Worm (Caenorhabditis elegans) whole organism, L2 larva: ENCODE results near the gene F56D6.13.

Experiments
- Y55F3AM.14 ChIP-seq: fragments of 200-800 bp; sonication (Bioruptor generic); optimal IDR thresholded peaks from 2 replicates; lab custom pipeline; 2018; ENCODE audit warnings: mild to moderate bottlenecking, missing genetic modification characterization, missing compliant biosample characterization
- ZK546.5 ChIP-seq: sonication (generic microtip); optimal IDR thresholded peaks from 2 replicates; lab custom pipeline; 2017; ENCODE audit warnings: missing biosample characterization, missing genetic modification characterization
- alr-1 ChIP-seq: fragments of 150-350 bp; optimal IDR thresholded peaks from 2 replicates; lab custom pipeline; 2014; ENCODE audit warnings: missing biosample characterization, missing genetic modification characterization
- ceh-16 ChIP-seq: fragments of 150-350 bp; optimal IDR thresholded peaks from 2 replicates; lab custom pipeline; 2014; ENCODE audit warnings: missing biosample characterization, missing genetic modification characterization
- crh-2 ChIP-seq: sonication (generic microtip); optimal IDR thresholded peaks from 2 replicates; lab custom pipeline; 2017; ENCODE audit warnings: missing biosample characterization, missing genetic modification characterization
- dmd-4 ChIP-seq: sonication (generic microtip); optimal IDR thresholded peaks from 2 replicates; lab custom pipeline; 2017; ENCODE audit warnings: missing biosample characterization, missing genetic modification characterization
- egl-27 ChIP-seq: sonication (generic microtip); optimal IDR thresholded peaks from 3 replicates; lab custom pipeline; 2017; ENCODE audit warnings: missing biosample characterization, missing genetic modification reagents, missing genetic modification characterization
- elt-1 ChIP-seq: fragments of 150-350 bp; optimal IDR thresholded peaks from 2 replicates; lab custom pipeline; 2014; ENCODE audit warnings: missing biosample characterization, missing genetic modification characterization
- elt-3 ChIP-seq: sonication (generic microtip); optimal IDR thresholded peaks from 2 replicates; lab custom pipeline; 2017; ENCODE audit warnings: missing biosample characterization, missing genetic modification characterization
- fos-1 ChIP-seq: fragments of 150-350 bp; optimal IDR thresholded peaks from 2 replicates; lab custom pipeline; 2014; ENCODE audit warnings: missing biosample characterization, missing genetic modification characterization
- gmeb-1 ChIP-seq: fragments of 150-350 bp; optimal IDR thresholded peaks from 2 replicates; lab custom pipeline; 2014; ENCODE audit warnings: missing biosample characterization, missing genetic modification characterization
- lin-11 ChIP-seq: fragments of 150-350 bp; sonication (generic microtip); optimal IDR thresholded peaks from 2 replicates; lab custom pipeline; 2014; ENCODE audit warnings: missing biosample characterization, missing genetic modification characterization, inconsistent platforms, mixed read lengths
- lin-13 ChIP-seq: fragments of 150-350 bp; optimal IDR thresholded peaks from 2 replicates; lab custom pipeline; 2014; ENCODE audit warnings: missing biosample characterization, missing genetic modification reagents, missing genetic modification characterization
- lin-39 ChIP-seq: fragments of 150-350 bp; optimal IDR thresholded peaks from 2 replicates; lab custom pipeline; 2014; ENCODE audit warnings: missing biosample characterization, missing genetic modification reagents, missing genetic modification characterization
- lsy-2 ChIP-seq, 2 experiments: fragments of 150-350 bp in 1 of 2; sonication (generic microtip) in 1 of 2; optimal IDR thresholded peaks; 2 replicates each; lab custom pipeline; 2014 to 2017; ENCODE audit warnings: missing biosample characterization in 2 of 2, missing genetic modification characterization in 2 of 2
- mdl-1 ChIP-seq, 2 experiments: fragments of 150-350 bp in 1 of 2; sonication (generic microtip) in 1 of 2; optimal IDR thresholded peaks; 2 replicates each; lab custom pipeline; 2017; ENCODE audit warnings: missing biosample characterization in 2 of 2, missing genetic modification characterization in 2 of 2
- nhr-21 ChIP-seq: fragments of 150-350 bp; optimal IDR thresholded peaks from 2 replicates; lab custom pipeline; 2014; ENCODE audit warnings: missing biosample characterization, missing genetic modification characterization
- nhr-23 ChIP-seq: fragments of 150-350 bp; optimal IDR thresholded peaks from 2 replicates; lab custom pipeline; 2014; ENCODE audit warnings: missing biosample characterization, missing genetic modification reagents, missing genetic modification characterization
- nhr-237 ChIP-seq: fragments of 150-350 bp; optimal IDR thresholded peaks from 2 replicates; lab custom pipeline; 2014; ENCODE audit warnings: missing biosample characterization, missing genetic modification characterization
- nhr-25 ChIP-seq: fragments of 150-350 bp; sonication (generic microtip); optimal IDR thresholded peaks from 3 replicates; lab custom pipeline; 2014; ENCODE audit warnings: missing biosample characterization, missing genetic modification characterization
- nhr-6 ChIP-seq: fragments of 150-350 bp; optimal IDR thresholded peaks from 2 replicates; lab custom pipeline; 2014; ENCODE audit warnings: missing biosample characterization, missing genetic modification characterization
- nhr-77 ChIP-seq: fragments of 150-350 bp; optimal IDR thresholded peaks from 2 replicates; lab custom pipeline; 2014; ENCODE audit warnings: missing biosample characterization, missing genetic modification characterization
- skn-1 ChIP-seq: sonication (generic microtip); optimal IDR thresholded peaks from 2 replicates; lab custom pipeline; 2017; ENCODE audit warnings: missing biosample characterization, missing genetic modification characterization
- sma-3 ChIP-seq: sonication (generic microtip); optimal IDR thresholded peaks from 2 replicates; lab custom pipeline; 2016; ENCODE audit warnings: missing genetic modification reagents, missing genetic modification characterization, missing compliant biosample characterization
- sma-9 ChIP-seq, 2 experiments: fragments of 150-350 bp in 1 of 2; sonication (generic microtip) in 1 of 2; optimal IDR thresholded peaks; 2 replicates each; lab custom pipeline; 2014 to 2016; ENCODE audit warnings: missing genetic modification characterization in 2 of 2, mild to moderate bottlenecking in 1 of 2, missing biosample characterization in 1 of 2, missing compliant biosample characterization in 1 of 2, missing genetic modification reagents in 1 of 2, moderate library complexity in 1 of 2
- snpc-4 ChIP-seq: fragments of 150-350 bp; optimal IDR thresholded peaks from 2 replicates; lab custom pipeline; 2014; ENCODE audit warnings: missing biosample characterization, missing genetic modification characterization
- unc-39 ChIP-seq: fragments of 150-350 bp; optimal IDR thresholded peaks from 2 replicates; lab custom pipeline; 2014; ENCODE audit warnings: missing biosample characterization, missing genetic modification characterization
- unc-62 ChIP-seq: fragments of 150-350 bp; optimal IDR thresholded peaks from 2 replicates; lab custom pipeline; 2014; ENCODE audit warnings: missing biosample characterization, missing genetic modification reagents, missing genetic modification characterization
- zag-1 ChIP-seq: fragments of 150-350 bp; optimal IDR thresholded peaks from 2 replicates; lab custom pipeline; 2014; ENCODE audit warnings: missing biosample characterization, missing genetic modification characterization
- ztf-1 ChIP-seq: fragments of 200-800 bp; sonication (Bioruptor generic); conservative IDR thresholded peaks from 2 replicates; pipeline ENCODE4 v1.3.6; 2022; ENCODE audit warnings: missing genetic modification characterization, missing compliant biosample characterization
- ztf-4 ChIP-seq: fragments of 150-350 bp; optimal IDR thresholded peaks from 2 replicates; lab custom pipeline; 2014; ENCODE audit warnings: missing biosample characterization, missing genetic modification characterization

Gene F56D6.13

ce11 chrIV:3899719-3900554 lies 9.3 kb upstream of the F56D6.13 start, which contains the start of gene srz-62:
Gene srz-62, plus strand, starts transcription at chrIV:3900504.
- TF ChIP-seq fos-1 (tag; lab: Kevin White, UChicago) (peak; percentile 100), sma-9 (GFP tag; optimal IDR thresholded peaks at IDR 0.05; lab: Kevin White, UChicago) (peak; percentile 49), sma-9 (tag; optimal IDR thresholded peaks at IDR 0.05; lab: Kevin White, UChicago) (no peak), egl-27 (tag; lab: Kevin White, UChicago) (peak; percentile 92), mdl-1 (tag; optimal IDR thresholded peaks at IDR 0.05; lab: Kevin White, UChicago) (peak in 1 of 2 experiments; percentile 55), nhr-21 (tag; lab: Kevin White, UChicago) (no peak), nhr-23 (tag; lab: Kevin White, UChicago) (no peak), gmeb-1 (tag; lab: Kevin White, UChicago) (peak; percentile 72), ZK546.5 (no peak), ztf-1 (GFP tag; lab: Robert Waterston, UW) (no peak), crh-2 (peak; percentile 48)

ce11 chrIV:3902955-3903354 lies 6.3 kb upstream of the F56D6.13 start, which contains the start of gene F56D6.6:
Gene F56D6.6, plus strand, starts transcription at chrIV:3903255.
- TF ChIP-seq alr-1 (tag; lab: Kevin White, UChicago) (no peak), snpc-4 (tag; lab: Kevin White, UChicago) (no peak), fos-1 (tag; lab: Kevin White, UChicago) (no peak), nhr-6 (tag; lab: Kevin White, UChicago) (no peak), gmeb-1 (tag; lab: Kevin White, UChicago) (no peak), ztf-1 (GFP tag; lab: Robert Waterston, UW) (no peak), dmd-4 (tag; lab: Kevin White, UChicago) (no peak), zag-1 (tag; lab: Kevin White, UChicago) (no peak), sma-3 (GFP tag; lab: Kevin White, UChicago) (no peak), elt-1 (no peak), ztf-4 (tag; lab: Kevin White, UChicago) (no peak), lin-39 (tag; lab: Kevin White, UChicago) (no peak), nhr-77 (tag; lab: Kevin White, UChicago) (no peak)
- TF ChIP-seq, all 48 proteins: peak for 0

ce11 chrIV:3904620-3905019 lies 4.6 kb upstream of the F56D6.13 start, which contains the start of gene F56D6.21:
Gene F56D6.21, plus strand, starts transcription at chrIV:3904920.
- TF ChIP-seq lin-13 (GFP tag; lab: Kevin White, UChicago) (no peak), ztf-4 (tag; lab: Kevin White, UChicago) (no peak), nhr-25 (tag; lab: Kevin White, UChicago) (no peak), alr-1 (tag; lab: Kevin White, UChicago) (no peak), nhr-237 (no peak)

DNA sequence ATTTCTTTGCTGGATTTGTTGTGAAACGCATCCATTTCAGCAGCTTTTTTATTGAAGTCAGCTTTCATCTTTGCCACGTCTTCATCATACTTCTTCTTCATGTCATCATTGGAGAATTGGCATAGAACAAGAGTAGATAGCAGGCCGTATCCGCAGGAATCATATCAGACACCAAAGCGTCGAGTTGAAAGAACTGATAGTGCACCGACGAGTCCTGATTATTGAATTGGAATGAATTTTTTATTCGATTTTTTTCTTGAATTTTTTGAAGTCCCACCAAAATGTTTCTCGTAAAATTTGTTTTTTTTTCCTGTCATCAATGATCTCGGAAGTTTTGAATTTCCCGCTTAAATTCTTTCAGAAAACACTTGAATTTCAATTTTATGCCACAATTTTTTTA lies 2.8 kb upstream of the F56D6.13 start, which contains the start of gene F56D6.11:
Gene F56D6.11, minus strand, starts transcription at position 101 of the 400 bp plus-strand sequence.
- TF ChIP-seq ceh-16 (tag; lab: Kevin White, UChicago) (no peak), lin-13 (GFP tag; lab: Kevin White, UChicago) (no peak), alr-1 (tag; lab: Kevin White, UChicago) (no peak), Y55F3AM.14 (GFP tag; lab: Kevin White, UChicago) (no peak), zag-1 (tag; lab: Kevin White, UChicago) (no peak), unc-62 (GFP tag; lab: Kevin White, UChicago) (no peak), mdl-1 (tag; optimal IDR thresholded peaks at IDR 0.05; lab: Kevin White, UChicago) (no peak), lin-39 (tag; lab: Kevin White, UChicago) (no peak), lsy-2 (tag; optimal IDR thresholded peaks at IDR 0.05; lab: Kevin White, UChicago) (no peak)

DNA sequence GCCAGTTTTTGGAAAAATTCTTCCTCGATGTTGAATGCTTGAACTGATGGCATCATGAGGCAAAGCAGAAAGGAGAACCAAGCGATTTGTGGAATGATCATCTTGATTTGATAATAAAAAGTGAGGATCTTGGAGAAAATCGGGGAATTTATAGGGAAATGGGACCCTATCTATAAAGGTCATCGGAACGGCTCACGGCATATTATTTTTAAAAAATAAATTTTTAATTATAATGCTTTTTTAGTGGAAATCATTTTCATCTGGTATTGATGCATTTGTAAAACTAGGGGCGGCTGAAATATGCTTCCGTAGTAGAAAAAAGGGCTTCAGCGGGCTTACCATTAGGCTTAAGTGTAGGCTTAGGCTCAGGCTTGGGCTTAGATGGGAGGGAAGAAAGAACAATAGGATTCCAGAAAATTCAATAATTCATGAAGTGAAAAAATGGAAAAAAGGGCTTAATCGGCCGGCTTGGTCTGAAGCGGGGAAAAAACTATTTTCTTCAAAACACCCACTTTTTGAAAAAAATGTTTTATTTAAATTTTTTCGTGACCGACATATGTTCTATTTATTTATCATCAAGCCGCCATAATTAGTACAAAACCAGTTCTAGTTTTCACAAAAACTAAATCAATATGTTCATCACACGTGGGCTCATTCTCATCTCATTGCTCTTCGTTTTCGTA lies 1.6 kb upstream of the F56D6.13 start, which contains the start of the genes F56D6.22 and F56D6.12:
Gene F56D6.22, minus strand, starts transcription at position 101 of the 683 bp plus-strand sequence.
Gene F56D6.12, plus strand, starts transcription at position 633 of the 683 bp plus-strand sequence.
- TF ChIP-seq lin-11 (tag; lab: Kevin White, UChicago) (no peak), nhr-6 (tag; lab: Kevin White, UChicago) (no peak), skn-1 (tag; lab: Kevin White, UChicago) (no peak), nhr-25 (tag; lab: Kevin White, UChicago) (no peak), lin-13 (GFP tag; lab: Kevin White, UChicago) (no peak), elt-3 (no peak), unc-39 (tag; lab: Kevin White, UChicago) (no peak)
